Worm (Caenorhabditis elegans) whole organism, dauer: ENCODE results near the gene osm-8.

ENCODE experiments used
- unc-62 ChIP-seq: sonication (generic microtip); optimal IDR thresholded peaks from 2 replicates; lab custom pipeline; 2017; ENCODE audit warnings: missing biosample characterization, missing genetic modification reagents, missing genetic modification characterization

osm-8 gene

ce11 chrII:7616141-7616540, 10.9 kb upstream of the osm-8 start, which contains the start of gene cdc-42:
Gene cdc-42, plus strand, starts transcription at chrII:7616452.
- TF ChIP-seq unc-62 (GFP tag; lab: Kevin White, UChicago), result no peak

DNA sequence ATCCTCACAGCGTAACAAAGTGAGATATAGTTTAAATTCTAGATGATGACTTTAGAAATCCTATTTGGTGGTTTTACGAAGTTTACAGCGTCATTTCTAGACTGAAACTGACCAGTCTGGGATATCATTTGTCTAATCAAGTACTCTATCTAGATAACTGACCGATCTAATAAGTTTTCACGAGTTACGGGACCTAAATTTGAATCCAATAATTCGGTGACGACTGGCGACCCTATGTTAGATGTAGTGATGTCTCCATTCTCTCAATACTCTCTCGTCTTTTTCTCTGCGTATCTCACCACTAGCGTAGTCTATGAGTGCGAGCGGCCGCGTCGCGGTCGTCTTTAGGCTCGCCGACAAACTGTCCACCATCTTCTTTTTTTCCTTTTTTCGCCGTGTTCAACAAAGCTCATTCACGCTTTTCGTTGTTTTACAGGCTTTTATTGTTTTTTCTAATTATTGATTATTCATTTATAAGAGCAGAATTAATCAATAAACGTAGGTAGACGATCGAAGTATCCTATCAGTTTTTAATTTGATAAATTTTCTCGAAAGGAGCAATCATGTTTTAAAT, 10.2 kb upstream of the osm-8 start:
- TF ChIP-seq unc-62 (GFP tag; lab: Kevin White, UChicago), result no peak

ce11 chrII:7614334-7614733, 9.1 kb upstream of the osm-8 start:
- no peak for TF ChIP-seq unc-62 (GFP tag; lab: Kevin White, UChicago)

- TF ChIP-seq unc-62 (GFP tag; lab: Kevin White, UChicago), result no peak
Observed at ce11 chrII:7613241-7613782, 8.1 kb upstream of the osm-8 start, which contains the start of the genes oig-4 and R07G3.7. Gene oig-4, plus strand, starts transcription at chrII:7613541. Gene R07G3.7, minus strand, starts transcription at chrII:7613732.

- no peak for TF ChIP-seq unc-62 (GFP tag; lab: Kevin White, UChicago)
Observed at ce11 chrII:7607953-7608352, 2.7 kb upstream of the osm-8 start, which contains the start of gene lips-17. Gene lips-17, plus strand, starts transcription at chrII:7608253.

DNA sequence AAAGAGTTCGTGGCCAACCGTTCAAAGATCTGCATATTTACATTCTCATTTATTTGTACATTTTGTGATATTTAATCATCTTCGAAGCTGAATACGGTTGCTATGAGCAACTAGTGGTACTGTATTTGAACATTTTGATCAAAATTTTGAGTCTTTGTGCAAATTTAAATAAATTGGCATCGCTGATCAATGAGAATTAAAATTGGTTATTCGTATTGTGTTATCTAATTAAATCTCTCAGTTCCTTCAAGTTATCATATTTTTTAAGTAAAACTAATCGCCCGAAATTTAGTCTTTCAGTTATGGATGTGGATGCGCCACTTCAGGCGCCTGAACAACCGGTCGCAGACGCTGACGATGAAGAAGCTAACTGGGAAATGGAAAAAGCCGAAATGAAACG, 5.8 kb downstream of the osm-8 start, which contains the start of gene npp-21:
Gene npp-21, plus strand, starts transcription at position 301 of the 400 bp plus-strand sequence.
- no peak for TF ChIP-seq unc-62 (GFP tag; lab: Kevin White, UChicago)

- TF ChIP-seq unc-62 (GFP tag; lab: Kevin White, UChicago), result no peak
Observed at ce11 chrII:7598702-7599314, 6.4 kb downstream of the osm-8 start, which contains the start of gene pgam-5. Gene pgam-5, minus strand, starts transcription at chrII:7598752.

ce11 chrII:7594812-7595211, 10.4 kb downstream of the osm-8 start, which contains the start of gene syd-1:
Gene syd-1, minus strand, starts transcription at chrII:7594912.
- no peak for TF ChIP-seq unc-62 (GFP tag; lab: Kevin White, UChicago)

- TF ChIP-seq unc-62 (GFP tag; lab: Kevin White, UChicago), result no peak
Observed at ce11 chrII:7594262-7594661, 10.9 kb downstream of the osm-8 start.

DNA sequence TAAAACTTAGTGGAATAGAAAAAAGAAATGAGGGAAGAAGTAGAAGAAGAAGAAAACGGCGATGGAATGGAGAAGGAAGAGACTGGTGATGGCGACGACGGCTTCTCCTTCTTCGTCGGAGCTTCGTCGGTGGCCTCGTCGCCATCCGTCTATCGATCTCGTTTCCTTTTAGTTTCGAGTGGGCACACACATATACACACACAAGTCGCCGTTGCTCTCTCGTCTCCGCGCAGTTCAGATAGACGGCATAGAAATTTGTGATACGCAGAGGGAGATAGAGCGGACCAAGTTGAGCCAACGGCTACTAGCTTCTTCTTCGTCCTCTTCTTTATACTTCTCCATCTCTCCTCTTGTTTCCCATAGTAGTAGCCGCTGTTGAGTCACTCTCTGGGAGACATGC, 12.0 kb downstream of the osm-8 start:
- TF ChIP-seq unc-62 (GFP tag; lab: Kevin White, UChicago), result no peak

ce11 chrII:7588295-7588694, 16.9 kb downstream of the osm-8 start:
- no peak for TF ChIP-seq unc-62 (GFP tag; lab: Kevin White, UChicago)

DNA sequence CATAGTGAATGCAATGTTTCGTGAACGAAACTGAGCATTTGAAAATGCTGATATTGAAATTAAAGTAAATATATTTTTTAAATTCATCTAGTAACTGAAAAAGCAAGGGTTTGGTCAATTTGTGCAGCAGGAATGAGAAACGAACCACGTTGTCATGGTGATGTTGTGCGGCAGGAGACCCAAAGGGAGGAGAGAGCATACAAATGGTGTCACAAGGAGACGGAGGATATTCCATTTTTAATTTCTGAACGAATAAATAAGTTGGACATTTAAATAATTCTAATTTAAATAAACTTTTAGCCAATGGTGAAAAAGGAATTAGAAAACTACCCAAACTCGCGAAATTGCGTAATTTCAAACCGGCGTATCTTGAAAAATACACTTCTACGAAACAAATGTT, 21.7 kb downstream of the osm-8 start, which contains the start of gene mks-3:
Gene mks-3, minus strand, starts transcription at position 101 of the 400 bp plus-strand sequence.
- no peak for TF ChIP-seq unc-62 (GFP tag; lab: Kevin White, UChicago)

DNA sequence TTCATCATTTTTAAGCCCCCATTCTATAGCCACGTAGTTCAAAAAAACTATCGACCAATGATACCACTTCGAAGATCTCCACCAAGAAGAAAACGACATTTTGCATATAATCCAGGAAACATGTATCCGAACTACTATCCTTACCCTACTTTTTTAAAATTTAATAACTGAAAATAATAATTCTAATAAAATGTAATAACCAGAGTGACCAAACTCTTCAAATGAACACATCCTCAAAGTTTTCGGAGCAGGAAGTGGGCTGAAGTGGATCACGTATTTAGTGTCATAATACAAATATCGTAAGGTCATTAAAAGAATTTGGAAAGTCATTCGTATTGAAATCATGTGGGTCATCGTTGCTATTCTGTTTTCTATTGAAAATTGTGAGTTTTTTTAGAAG, 27.8 kb downstream of the osm-8 start, which contains the start of gene F35D2.6:
Gene F35D2.6, plus strand, starts transcription at position 301 of the 400 bp plus-strand sequence.
- no peak for TF ChIP-seq unc-62 (GFP tag; lab: Kevin White, UChicago)

DNA sequence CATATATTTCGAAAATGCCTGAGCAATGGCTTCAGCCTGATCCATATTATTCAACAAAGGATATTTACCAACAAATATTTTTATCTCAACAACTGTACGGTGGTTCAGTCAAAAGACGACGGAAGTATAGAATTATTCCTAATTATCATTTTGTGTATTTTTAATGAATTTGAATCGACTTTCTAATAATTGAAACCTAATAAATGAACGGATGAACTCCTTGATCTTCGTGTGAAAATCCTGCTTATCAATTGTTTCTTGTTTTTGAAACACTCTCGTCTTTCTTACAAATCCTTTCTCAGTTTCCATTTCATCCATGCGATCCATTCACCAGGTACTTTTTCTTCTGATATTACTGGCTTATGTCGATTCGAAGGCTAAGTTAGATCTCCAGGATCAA, 29.6 kb downstream of the osm-8 start, which contains the start of gene F35D2.1:
Gene F35D2.1, plus strand, starts transcription at position 301 of the 400 bp plus-strand sequence.
- TF ChIP-seq unc-62 (GFP tag; lab: Kevin White, UChicago), result no peak

DNA sequence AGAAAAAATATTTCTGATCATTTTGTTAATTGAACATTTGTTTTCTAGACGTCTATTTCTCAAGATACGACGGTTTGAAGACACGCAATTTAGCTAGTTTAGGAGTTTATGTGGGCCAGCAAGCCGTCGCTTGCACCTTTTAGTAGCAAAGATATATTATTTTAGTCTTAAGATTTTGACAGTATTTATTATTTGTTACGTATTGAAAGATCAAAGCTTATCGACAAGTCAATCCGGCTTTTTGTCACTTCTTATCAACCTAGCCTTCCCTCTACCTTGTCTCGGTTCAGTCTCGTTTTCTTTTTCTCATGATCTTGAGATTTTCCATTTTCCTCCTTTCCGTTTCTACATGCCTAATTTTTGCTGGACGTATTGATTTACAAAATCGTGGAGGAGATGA, 31.1 kb downstream of the osm-8 start, which contains the start of gene F35D2.2:
Gene F35D2.2, plus strand, starts transcription at position 301 of the 400 bp plus-strand sequence.
- TF ChIP-seq unc-62 (GFP tag; lab: Kevin White, UChicago), result no peak

DNA sequence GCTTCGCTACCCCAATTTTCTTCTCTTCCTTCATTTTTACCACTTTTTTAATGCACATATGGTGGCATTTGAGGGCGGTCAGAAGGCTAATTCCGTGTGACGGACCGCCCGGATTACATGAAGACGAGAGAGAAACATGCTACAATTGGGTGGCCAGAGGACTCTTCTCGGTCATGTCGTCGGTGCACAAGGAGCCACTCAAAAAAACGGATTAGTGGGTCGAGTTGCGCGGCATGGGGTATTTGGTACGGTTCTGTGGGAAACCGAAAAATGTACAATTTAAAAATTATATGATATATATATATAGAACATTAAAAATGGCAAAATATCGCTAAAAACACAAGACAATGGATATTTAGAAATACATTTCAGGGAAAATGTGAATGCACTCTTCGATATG, 34.4 kb downstream of the osm-8 start:
- TF ChIP-seq unc-62 (GFP tag; lab: Kevin White, UChicago), result no peak
